Worm (Caenorhabditis elegans) whole organism, midembryonic: ENCODE results near the gene gpr-2.

Source experiments
- T22C8.4 ChIP-seq: fragments of 200-800 bp; sonication (Bioruptor generic); IDR thresholded peaks from 2 replicates; pipeline ENCODE4 v1.3.6; 2022; ENCODE audit warnings: missing genetic modification characterization, missing compliant biosample characterization
- cog-1 ChIP-seq: sonication (generic microtip); optimal IDR thresholded peaks from 2 replicates; lab custom pipeline; 2016; ENCODE audit warnings: missing genetic modification characterization, missing compliant biosample characterization
- flt-1 ChIP-seq: fragments of 200-800 bp; sonication (Bioruptor generic); IDR thresholded peaks from 2 replicates; pipeline ENCODE4 v1.3.6; 2022; ENCODE audit warnings: missing genetic modification characterization, missing compliant biosample characterization
- klf-2 ChIP-seq: fragments of 200-800 bp; sonication (Bioruptor generic); conservative IDR thresholded peaks from 2 replicates; pipeline ENCODE4 v1.3.6; 2022; ENCODE audit warnings: missing genetic modification reagents, missing genetic modification characterization, missing compliant biosample characterization
- med-1 ChIP-seq: sonication (generic microtip); optimal IDR thresholded peaks from 2 replicates; lab custom pipeline; 2017; ENCODE audit warnings: missing genetic modification characterization, mild to moderate bottlenecking, missing compliant biosample characterization, antibody characterized with exemption, missing genetic modification reagents; ENCODE audit not compliant: insufficient read depth
- ref-1 ChIP-seq: fragments of 200-800 bp; sonication (Bioruptor generic); conservative IDR thresholded peaks from 2 replicates; pipeline ENCODE4 v1.3.6; 2022; ENCODE audit warnings: missing genetic modification reagents, missing genetic modification characterization, missing compliant biosample characterization
- tab-1 ChIP-seq: fragments of 200-800 bp; sonication (Bioruptor generic); IDR thresholded peaks from 2 replicates; pipeline ENCODE4 v1.3.6; 2022; ENCODE audit warnings: missing genetic modification characterization, missing compliant biosample characterization
- ztf-23 ChIP-seq: fragments of 200-800 bp; sonication (Bioruptor generic); IDR thresholded peaks from 2 replicates; pipeline ENCODE4 v1.3.6; 2022; ENCODE audit warnings: missing genetic modification reagents, missing genetic modification characterization, missing compliant biosample characterization
- ztf-29 ChIP-seq: fragments of 200-800 bp; sonication (Bioruptor generic); IDR thresholded peaks from 2 replicates; pipeline ENCODE4 v1.3.6; 2022; ENCODE audit warnings: missing genetic modification reagents, missing genetic modification characterization, missing compliant biosample characterization

The gpr-2 gene

ce11 chrIII:9401036-9401435 is 8.1 kb upstream of the gpr-2 start, which contains the start of gene nlp-48:
Gene nlp-48, minus strand, starts transcription at chrIII:9401136.
- no peak for TF ChIP-seq tab-1 (GFP tag; lab: Robert Waterston, UW)
- no peak for TF ChIP-seq T22C8.4 (GFP tag; lab: Robert Waterston, UW)
- no peak for TF ChIP-seq klf-2 (GFP tag; lab: Robert Waterston, UW)
- no peak for TF ChIP-seq flt-1
- no peak for TF ChIP-seq med-1 (GFP tag; lab: Kevin White, UChicago)
- no peak for TF ChIP-seq ztf-23 (GFP tag; lab: Robert Waterston, UW)
- TF ChIP-seq cog-1 (tag; lab: Kevin White, UChicago): no peak

ce11 chrIII:9390924-9391323 is 2.0 kb downstream of the gpr-2 start:
- TF ChIP-seq cog-1 (tag; lab: Kevin White, UChicago) (no peak), ztf-29 (GFP tag; lab: Robert Waterston, UW) (no peak), ztf-23 (GFP tag; lab: Robert Waterston, UW) (no peak), med-1 (GFP tag; lab: Kevin White, UChicago) (no peak), T22C8.4 (GFP tag; lab: Robert Waterston, UW) (no peak), tab-1 (GFP tag; lab: Robert Waterston, UW) (no peak)

ce11 chrIII:9390007-9390406 is 3.0 kb downstream of the gpr-2 start, which contains the start of gene slc-17.2:
Gene slc-17.2, minus strand, starts transcription at chrIII:9390107.
- TF ChIP-seq T22C8.4 (GFP tag; lab: Robert Waterston, UW): no peak
- TF ChIP-seq med-1 (GFP tag; lab: Kevin White, UChicago): no peak
- no peak for TF ChIP-seq tab-1 (GFP tag; lab: Robert Waterston, UW)
- TF ChIP-seq ztf-29 (GFP tag; lab: Robert Waterston, UW): no peak
- no peak for TF ChIP-seq cog-1 (tag; lab: Kevin White, UChicago)
- no peak for TF ChIP-seq ref-1
- no peak for TF ChIP-seq flt-1
- TF ChIP-seq ztf-23 (GFP tag; lab: Robert Waterston, UW): no peak

ce11 chrIII:9385543-9385942 is 7.4 kb downstream of the gpr-2 start, which contains the start of gene C38C10.3:
Gene C38C10.3, minus strand, starts transcription at chrIII:9385643.
- TF ChIP-seq tab-1 (GFP tag; lab: Robert Waterston, UW) (no peak), flt-1 (no peak), cog-1 (tag; lab: Kevin White, UChicago) (no peak), ref-1 (no peak), klf-2 (GFP tag; lab: Robert Waterston, UW) (no peak), ztf-23 (GFP tag; lab: Robert Waterston, UW) (no peak), med-1 (GFP tag; lab: Kevin White, UChicago) (no peak), T22C8.4 (GFP tag; lab: Robert Waterston, UW) (no peak), ztf-29 (GFP tag; lab: Robert Waterston, UW) (no peak)

- no peak for TF ChIP-seq ref-1
- TF ChIP-seq flt-1: no peak
- TF ChIP-seq ztf-29 (GFP tag; lab: Robert Waterston, UW): no peak
- no peak for TF ChIP-seq cog-1 (tag; lab: Kevin White, UChicago)
Observed at ce11 chrIII:9383496-9383895, 9.5 kb downstream of the gpr-2 start, which contains the start of gene tkr-1. Gene tkr-1, plus strand, starts transcription at chrIII:9383796.

- no peak for TF ChIP-seq med-1 (GFP tag; lab: Kevin White, UChicago)
Observed at ce11 chrIII:9376701-9377100, 16.3 kb downstream of the gpr-2 start.

- TF ChIP-seq med-1 (GFP tag; lab: Kevin White, UChicago) (no peak), T22C8.4 (GFP tag; lab: Robert Waterston, UW) (no peak), flt-1 (no peak), cog-1 (tag; lab: Kevin White, UChicago) (no peak), ztf-29 (GFP tag; lab: Robert Waterston, UW) (no peak), klf-2 (GFP tag; lab: Robert Waterston, UW) (no peak), ztf-23 (GFP tag; lab: Robert Waterston, UW) (no peak), tab-1 (GFP tag; lab: Robert Waterston, UW) (no peak), ref-1 (no peak)
Observed at ce11 chrIII:9373779-9374178, 19.2 kb downstream of the gpr-2 start.

- TF ChIP-seq ztf-23 (GFP tag; lab: Robert Waterston, UW) (no peak), T22C8.4 (GFP tag; lab: Robert Waterston, UW) (no peak), flt-1 (no peak), tab-1 (GFP tag; lab: Robert Waterston, UW) (no peak), cog-1 (tag; lab: Kevin White, UChicago) (no peak), ref-1 (no peak), klf-2 (GFP tag; lab: Robert Waterston, UW) (no peak), med-1 (GFP tag; lab: Kevin White, UChicago) (no peak), ztf-29 (GFP tag; lab: Robert Waterston, UW) (no peak)
Observed at ce11 chrIII:9366971-9367370, 26.0 kb downstream of the gpr-2 start, which contains the start of gene crn-6. Gene crn-6, plus strand, starts transcription at chrIII:9367271.

ce11 chrIII:9366376-9366775 is 26.6 kb downstream of the gpr-2 start:
- no peak for TF ChIP-seq flt-1
- TF ChIP-seq T22C8.4 (GFP tag; lab: Robert Waterston, UW): no peak
- no peak for TF ChIP-seq ztf-23 (GFP tag; lab: Robert Waterston, UW)
- no peak for TF ChIP-seq cog-1 (tag; lab: Kevin White, UChicago)
- TF ChIP-seq ztf-29 (GFP tag; lab: Robert Waterston, UW): no peak
- no peak for TF ChIP-seq tab-1 (GFP tag; lab: Robert Waterston, UW)
- TF ChIP-seq klf-2 (GFP tag; lab: Robert Waterston, UW): no peak

ce11 chrIII:9361228-9361627 is 31.7 kb downstream of the gpr-2 start, which contains the start of gene flp-25:
Gene flp-25, plus strand, starts transcription at chrIII:9361528.
- no peak for TF ChIP-seq ztf-29 (GFP tag; lab: Robert Waterston, UW)
- no peak for TF ChIP-seq flt-1
- TF ChIP-seq T22C8.4 (GFP tag; lab: Robert Waterston, UW): no peak
- no peak for TF ChIP-seq ref-1
- no peak for TF ChIP-seq ztf-23 (GFP tag; lab: Robert Waterston, UW)
- TF ChIP-seq med-1 (GFP tag; lab: Kevin White, UChicago): no peak
- no peak for TF ChIP-seq cog-1 (tag; lab: Kevin White, UChicago)
- no peak for TF ChIP-seq tab-1 (GFP tag; lab: Robert Waterston, UW)
